Fruit fly (Drosophila melanogaster) whole organism, prepupa: ENCODE results near the gene cmet.
A peak's percentile ranks its signal among the peaks of the same experiment; 100 is the strongest.

Source experiments
- CG10631 ChIP-seq: fragments of 200-800 bp; sonication (Bioruptor generic); optimal IDR thresholded peaks from 2 replicates; lab custom pipeline; 2016; ENCODE audit warnings: missing biosample characterization, missing genetic modification characterization
- CG10669 ChIP-seq: fragments of 200-800 bp; sonication (Bioruptor generic); optimal IDR thresholded peaks from 3 replicates; lab custom pipeline; 2018; ENCODE audit warnings: missing biosample characterization, mild to moderate bottlenecking, missing genetic modification characterization, moderate library complexity
- CG11294 ChIP-seq: fragments of 200-800 bp; sonication (Bioruptor generic); IDR thresholded peaks from 2 replicates; pipeline ENCODE4 v1.3.6; 2022; ENCODE audit warnings: missing biosample characterization, missing genetic modification characterization
- CG11762 ChIP-seq: fragments of 200-800 bp; sonication (Bioruptor generic); optimal IDR thresholded peaks from 3 replicates; lab custom pipeline; 2016; ENCODE audit warnings: missing biosample characterization, missing genetic modification characterization; ENCODE audit not compliant: insufficient read depth
- CG11902 ChIP-seq: fragments of 200-800 bp; sonication (Bioruptor generic); optimal IDR thresholded peaks from 3 replicates; lab custom pipeline; 2016; ENCODE audit warnings: missing biosample characterization, missing genetic modification characterization
- CG15336 ChIP-seq: fragments of 200-800 bp; sonication (Bioruptor generic); IDR thresholded peaks from 2 replicates; pipeline ENCODE4 v1.3.6; 2022; ENCODE audit warnings: missing biosample characterization, missing genetic modification characterization
- CG16779 ChIP-seq: fragments of 200-800 bp; sonication (Bioruptor generic); optimal IDR thresholded peaks from 3 replicates; lab custom pipeline; 2017; ENCODE audit warnings: missing biosample characterization, mild to moderate bottlenecking, missing genetic modification characterization
- CG3032 ChIP-seq: fragments of 200-800 bp; optimal IDR thresholded peaks from 2 replicates; lab custom pipeline; 2019; ENCODE audit warnings: missing biosample characterization, mild to moderate bottlenecking, missing genetic modification characterization, moderate library complexity
- CG31627 ChIP-seq: fragments of 200-800 bp; sonication (Bioruptor generic); optimal IDR thresholded peaks from 3 replicates; lab custom pipeline; 2016; ENCODE audit warnings: missing biosample characterization, missing genetic modification characterization
- CG3919 ChIP-seq: fragments of 200-800 bp; sonication (Bioruptor generic); optimal IDR thresholded peaks from 3 replicates; lab custom pipeline; 2016; ENCODE audit warnings: missing biosample characterization, missing genetic modification characterization
- CG4318 ChIP-seq: fragments of 200-800 bp; sonication (Bioruptor generic); optimal IDR thresholded peaks from 3 replicates; lab custom pipeline; 2017; ENCODE audit warnings: missing biosample characterization, mild to moderate bottlenecking, missing genetic modification characterization
- CG6163 ChIP-seq: fragments of 200-800 bp; sonication (Bioruptor generic); IDR thresholded peaks from 3 replicates; pipeline ENCODE4 v1.3.6; 2022; ENCODE audit warnings: missing biosample characterization, missing genetic modification characterization
- CG6276 ChIP-seq: fragments of 200-800 bp; sonication (Bioruptor generic); optimal IDR thresholded peaks from 2 replicates; lab custom pipeline; 2017; ENCODE audit warnings: missing biosample characterization, mild to moderate bottlenecking, missing genetic modification characterization
- CG6792 ChIP-seq: fragments of 200-800 bp; sonication (Bioruptor generic); optimal IDR thresholded peaks from 3 replicates; lab custom pipeline; 2016; ENCODE audit warnings: missing biosample characterization, missing genetic modification characterization
- CG7368 ChIP-seq: fragments of 200-800 bp; sonication (Bioruptor generic); optimal IDR thresholded peaks from 3 replicates; lab custom pipeline; 2016; ENCODE audit warnings: missing biosample characterization, missing genetic modification characterization
- CG8119 ChIP-seq: fragments of 200-800 bp; sonication (Bioruptor generic); IDR thresholded peaks from 3 replicates; pipeline ENCODE4 v1.3.6; 2022; ENCODE audit warnings: missing biosample characterization, missing genetic modification characterization
- CG8319 ChIP-seq: fragments of 200-800 bp; sonication (Bioruptor generic); optimal IDR thresholded peaks from 3 replicates; lab custom pipeline; 2016; ENCODE audit warnings: missing biosample characterization, missing genetic modification characterization
- CG8632 ChIP-seq: fragments of 200-800 bp; sonication (Bioruptor generic); optimal IDR thresholded peaks from 3 replicates; lab custom pipeline; 2016; ENCODE audit warnings: missing biosample characterization, missing genetic modification characterization
- Eip75B ChIP-seq: fragments of 200-800 bp; sonication (Bioruptor generic); optimal IDR thresholded peaks from 3 replicates; lab custom pipeline; 2016; ENCODE audit warnings: missing biosample characterization, missing genetic modification characterization
- Eip78C ChIP-seq: fragments of 200-800 bp; sonication (Bioruptor generic); peaks from one replicate; lab custom pipeline; 2016; ENCODE audit warnings: missing biosample characterization, missing genetic modification characterization
- Eip93F ChIP-seq: fragments of 200-800 bp; sonication (Bioruptor generic); optimal IDR thresholded peaks from 2 replicates; lab custom pipeline; 2016; ENCODE audit warnings: missing biosample characterization, mild to moderate bottlenecking, missing genetic modification characterization
- Ets21C ChIP-seq: fragments of 200-800 bp; sonication (Bioruptor generic); optimal IDR thresholded peaks from 3 replicates; lab custom pipeline; 2016; ENCODE audit warnings: missing biosample characterization, missing genetic modification characterization
- Ets96B ChIP-seq: fragments of 200-800 bp; optimal IDR thresholded peaks from 2 replicates; lab custom pipeline; 2019; ENCODE audit warnings: missing biosample characterization, mild to moderate bottlenecking, missing genetic modification characterization, moderate library complexity
- Gug ChIP-seq: fragments of 200-800 bp; sonication (Bioruptor generic); IDR thresholded peaks from 2 replicates; pipeline ENCODE4 v1.3.6; 2022; ENCODE audit warnings: missing biosample characterization, missing genetic modification characterization
- Hr39 ChIP-seq: fragments of 200-800 bp; sonication (Bioruptor generic); optimal IDR thresholded peaks from 2 replicates; lab custom pipeline; 2016; ENCODE audit warnings: missing biosample characterization, missing genetic modification characterization
- Hr4 ChIP-seq: fragments of 200-800 bp; sonication (Bioruptor generic); optimal IDR thresholded peaks from 3 replicates; lab custom pipeline; 2016; ENCODE audit warnings: missing biosample characterization, missing genetic modification characterization
- Lpt ChIP-seq: fragments of 200-800 bp; sonication (Bioruptor generic); optimal IDR thresholded peaks from 3 replicates; lab custom pipeline; 2016; ENCODE audit warnings: missing biosample characterization, missing genetic modification characterization
- Met ChIP-seq: fragments of 200-800 bp; sonication (Bioruptor generic); optimal IDR thresholded peaks from 3 replicates; lab custom pipeline; 2016; ENCODE audit warnings: missing biosample characterization, missing genetic modification characterization
- OdsH ChIP-seq: fragments of 200-800 bp; sonication (Bioruptor generic); optimal IDR thresholded peaks from 3 replicates; lab custom pipeline; 2016; ENCODE audit warnings: missing biosample characterization, missing genetic modification characterization
- Smox ChIP-seq: fragments of 200-800 bp; sonication (Bioruptor generic); optimal IDR thresholded peaks from 3 replicates; lab custom pipeline; 2016; ENCODE audit warnings: missing biosample characterization, missing genetic modification characterization
- Sox14 ChIP-seq: fragments of 200-800 bp; sonication (Bioruptor generic); optimal IDR thresholded peaks from 3 replicates; lab custom pipeline; 2016; ENCODE audit warnings: missing biosample characterization, missing genetic modification characterization
- acj6 ChIP-seq: fragments of 200-800 bp; sonication (Bioruptor generic); optimal IDR thresholded peaks from 3 replicates; lab custom pipeline; 2016; ENCODE audit warnings: missing biosample characterization, missing genetic modification characterization
- cyc ChIP-seq: fragments of 200-800 bp; sonication (Bioruptor generic); optimal IDR thresholded peaks from 3 replicates; lab custom pipeline; 2016; ENCODE audit warnings: missing biosample characterization, missing genetic modification characterization
- dsx ChIP-seq: fragments of 200-800 bp; optimal IDR thresholded peaks from 3 replicates; lab custom pipeline; 2019; ENCODE audit warnings: missing biosample characterization, mild to moderate bottlenecking, missing genetic modification characterization, moderate library complexity; ENCODE audit not compliant: poor library complexity, severe bottlenecking
- eg ChIP-seq: fragments of 200-800 bp; sonication (Bioruptor generic); IDR thresholded peaks from 3 replicates; pipeline ENCODE4 v1.3.6; 2022; ENCODE audit warnings: missing biosample characterization, missing genetic modification characterization
- esn ChIP-seq: fragments of 200-800 bp; sonication (Bioruptor generic); optimal IDR thresholded peaks from 2 replicates; lab custom pipeline; 2016; ENCODE audit warnings: missing biosample characterization, mild to moderate bottlenecking, missing genetic modification characterization, moderate library complexity
- fd85E ChIP-seq: fragments of 200-800 bp; sonication (Bioruptor generic); optimal IDR thresholded peaks from 3 replicates; lab custom pipeline; 2016; ENCODE audit warnings: missing biosample characterization, missing genetic modification characterization
- lz ChIP-seq: fragments of 200-800 bp; sonication (Bioruptor generic); optimal IDR thresholded peaks from 3 replicates; lab custom pipeline; 2016; ENCODE audit warnings: missing biosample characterization, missing genetic modification characterization
- net ChIP-seq: fragments of 200-800 bp; sonication (Bioruptor generic); optimal IDR thresholded peaks from 3 replicates; lab custom pipeline; 2016; ENCODE audit warnings: missing biosample characterization, missing genetic modification characterization
- salr ChIP-seq, 2 experiments: fragments of 200-800 bp; sonication (Bioruptor generic); optimal IDR thresholded peaks; 3 replicates each; lab custom pipeline; 2016 to 2018; ENCODE audit warnings: missing biosample characterization in 2 of 2, missing genetic modification characterization in 2 of 2, mild to moderate bottlenecking in 1 of 2
- ss ChIP-seq, 2 experiments: fragments of 200-800 bp; sonication (Bioruptor generic); optimal IDR thresholded peaks; 2 replicates in 1 of 2; 3 replicates in 1 of 2; lab custom pipeline; 2017 to 2018; ENCODE audit warnings: mild to moderate bottlenecking in 2 of 2, missing biosample characterization in 2 of 2, missing genetic modification characterization in 2 of 2, moderate library complexity in 1 of 2
- svp ChIP-seq: fragments of 200-800 bp; sonication (Bioruptor generic); peaks from one replicate; lab custom pipeline; 2016; ENCODE audit warnings: missing biosample characterization, missing genetic modification characterization

cmet gene

DNA sequence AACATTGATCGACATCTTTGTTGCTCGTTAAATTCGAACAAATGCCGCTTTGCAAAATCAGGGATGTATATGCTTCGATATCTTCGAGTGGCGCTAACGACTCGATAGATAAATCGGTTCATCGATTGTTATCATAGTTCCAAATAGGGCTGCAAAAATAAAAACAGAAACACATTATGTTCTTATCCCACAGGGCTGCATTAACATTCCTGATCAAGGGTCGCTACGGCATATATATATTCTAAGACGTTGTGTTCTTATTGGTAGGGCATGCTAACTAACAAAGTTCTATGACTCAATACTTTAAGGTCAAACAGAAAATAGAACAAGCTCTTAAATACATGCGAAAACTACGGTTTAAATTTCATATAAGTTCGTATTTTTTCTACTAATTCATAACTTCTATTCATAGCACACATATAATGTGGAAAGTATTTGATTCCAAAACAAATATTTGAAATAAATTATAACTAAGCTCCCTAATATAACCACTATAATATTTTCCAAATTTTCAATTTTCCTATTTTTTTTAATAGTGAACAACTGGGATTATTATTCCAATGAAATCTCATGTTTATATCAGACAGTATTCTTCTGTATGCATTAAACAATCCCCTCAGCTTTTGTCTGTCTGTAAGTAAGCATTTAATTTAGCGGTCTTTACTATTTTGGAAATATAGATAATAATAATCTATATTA, at the start of gene cmet:
TSS of gene cmet (minus strand) at position 70 of the 699 bp plus-strand sequence.
- TF ChIP-seq Eip93F (GFP tag; lab: Kevin White, UChicago): no peak
- peak; percentile 17; the same call in 1 of the 2 replicates for TF ChIP-seq Gug (GFP tag; lab: Robert Waterston, UW)
- peak; percentile 50 for TF ChIP-seq Hr4 (GFP tag; lab: Kevin White, UChicago)
- peak; percentile 11 for TF ChIP-seq Ets96B (tag; lab: Kevin White, UChicago)
- TF ChIP-seq Hr39 (GFP tag; lab: Kevin White, UChicago): no peak
- TF ChIP-seq CG16779 (tag; lab: Kevin White, UChicago): no peak
- no peak for TF ChIP-seq CG4318 (GFP tag; lab: Kevin White, UChicago)
- no peak for TF ChIP-seq CG6276 (GFP tag; lab: Kevin White, UChicago)
- TF ChIP-seq Lpt (GFP tag; lab: Kevin White, UChicago): no peak
- TF ChIP-seq Ets21C (GFP tag; lab: Kevin White, UChicago): peak; percentile 27
- no peak for TF ChIP-seq CG8632 (GFP tag; lab: Kevin White, UChicago)
- no peak for TF ChIP-seq CG15336
- peak; percentile 41; the same call in 1 of the 3 replicates for TF ChIP-seq eg (GFP tag; lab: Robert Waterston, UW)
- TF ChIP-seq CG31627 (GFP tag; lab: Kevin White, UChicago): peak; percentile 64
- peak; percentile 34 for TF ChIP-seq cyc (GFP tag; lab: Kevin White, UChicago)
- peak; percentile 59 for TF ChIP-seq CG10631 (GFP tag; lab: Kevin White, UChicago)
- TF ChIP-seq CG3032 (tag; lab: Kevin White, UChicago): peak; percentile 11
- peak; percentile 33 for TF ChIP-seq dsx (GFP tag; lab: Kevin White, UChicago)
- TF ChIP-seq CG6792 (GFP tag; lab: Kevin White, UChicago): peak; percentile 17
- TF ChIP-seq lz (GFP tag; lab: Kevin White, UChicago): peak; percentile 39
- no peak for TF ChIP-seq esn (GFP tag; lab: Kevin White, UChicago)
- no peak for TF ChIP-seq net (GFP tag; lab: Kevin White, UChicago)
- TF ChIP-seq svp (GFP tag; lab: Kevin White, UChicago): no peak
- peak; percentile 32; the same call in 2 of the 3 replicates for TF ChIP-seq CG6163 (GFP tag; lab: Robert Waterston, UW)
- TF ChIP-seq fd85E: no peak
- peak; percentile 2 for TF ChIP-seq CG8319 (GFP tag; lab: Kevin White, UChicago)
- TF ChIP-seq CG8119 (GFP tag; lab: Robert Waterston, UW): 0 out of 3 replicates have a peak, but pooled peaks have one; percentile 23
- no peak for TF ChIP-seq CG11902
- no peak for TF ChIP-seq Smox (GFP tag; lab: Kevin White, UChicago)
- TF ChIP-seq CG11762 (GFP tag; lab: Kevin White, UChicago): no peak
- no peak for TF ChIP-seq CG7368
- TF ChIP-seq Eip75B (GFP tag; lab: Kevin White, UChicago): no peak
- TF ChIP-seq acj6 (GFP tag; lab: Kevin White, UChicago): peak; percentile 29
- TF ChIP-seq Eip78C (GFP tag; lab: Kevin White, UChicago): peak; percentile 69
- TF ChIP-seq, all 60 proteins: peak for 17

- TF ChIP-seq ss (GFP tag; optimal IDR thresholded peaks at IDR 0.05; lab: Kevin White, UChicago) (no peak), CG11902 (no peak), salr (GFP tag; optimal IDR thresholded peaks at IDR 0.05; lab: Kevin White, UChicago) (no peak), net (GFP tag; lab: Kevin White, UChicago) (no peak)
These were observed 49.7 kb upstream of the cmet start for dm6 chr2L:11318464-11318863.

dm6 chr2L:11317655-11318278, 49.0 kb upstream of the cmet start:
- TF ChIP-seq Met (GFP tag; lab: Kevin White, UChicago) (peak; percentile 11), Hr4 (GFP tag; lab: Kevin White, UChicago) (peak; percentile 18), CG10669 (no peak), CG11294 (GFP tag; lab: Robert Waterston, UW) (no peak), svp (GFP tag; lab: Kevin White, UChicago) (peak; percentile 68), CG6163 (GFP tag; lab: Robert Waterston, UW) (peak; percentile 24; the same call in 1 of the 3 replicates), CG3919 (GFP tag; lab: Kevin White, UChicago) (no peak), CG10631 (GFP tag; lab: Kevin White, UChicago) (peak; percentile 4), eg (GFP tag; lab: Robert Waterston, UW) (0 out of 3 replicates have a peak, but pooled peaks have one; percentile 24), Eip78C (GFP tag; lab: Kevin White, UChicago) (peak; percentile 66), Smox (GFP tag; lab: Kevin White, UChicago) (no peak), OdsH (GFP tag; lab: Kevin White, UChicago) (peak; percentile 2), Sox14 (GFP tag; lab: Kevin White, UChicago) (no peak)
